Fruit fly (Drosophila melanogaster) whole organism, pupa: ENCODE results near the gene RpS28a.

Experiments used
- CG13204 ChIP-seq: fragments of 200-800 bp; sonication (Bioruptor generic); optimal IDR thresholded peaks from 2 replicates; lab custom pipeline; 2018; ENCODE audit warnings: missing biosample characterization, mild to moderate bottlenecking, missing genetic modification characterization, moderate library complexity
- CG14655 ChIP-seq: fragments of 200-800 bp; sonication (Bioruptor generic); optimal IDR thresholded peaks from 3 replicates; lab custom pipeline; 2017; ENCODE audit warnings: mild to moderate bottlenecking, missing biosample characterization, missing genetic modification reagents, missing genetic modification characterization
- CG15710 ChIP-seq: fragments of 200-800 bp; sonication (Bioruptor generic); optimal IDR thresholded peaks from 2 replicates; lab custom pipeline; 2018; ENCODE audit warnings: missing biosample characterization, mild to moderate bottlenecking, missing genetic modification characterization, moderate library complexity
- CG4496 ChIP-seq: fragments of 200-800 bp; sonication (Bioruptor generic); IDR thresholded peaks from 3 replicates; pipeline ENCODE4 v1.3.6; 2022; ENCODE audit warnings: missing biosample characterization, missing genetic modification characterization
- CG8159 ChIP-seq: fragments of 200-800 bp; sonication (Bioruptor generic); optimal IDR thresholded peaks from 3 replicates; lab custom pipeline; 2018; ENCODE audit warnings: missing biosample characterization, mild to moderate bottlenecking, missing genetic modification characterization, moderate library complexity
- CG9948 ChIP-seq: fragments of 200-800 bp; sonication (Bioruptor generic); optimal IDR thresholded peaks from 2 replicates; lab custom pipeline; 2018; ENCODE audit warnings: missing biosample characterization, mild to moderate bottlenecking, missing genetic modification characterization, moderate library complexity
- D1 ChIP-seq: fragments of 200-800 bp; sonication (Bioruptor generic); optimal IDR thresholded peaks from 2 replicates; lab custom pipeline; 2018; ENCODE audit warnings: missing biosample characterization, mild to moderate bottlenecking, missing genetic modification characterization, moderate library complexity
- EcR ChIP-seq: fragments of 200-800 bp; sonication (Bioruptor generic); optimal IDR thresholded peaks from 3 replicates; lab custom pipeline; 2019; ENCODE audit warnings: missing biosample characterization, missing genetic modification characterization, mild to moderate bottlenecking, moderate library complexity, missing genetic modification reagents
- Ets98B ChIP-seq: fragments of 200-800 bp; sonication (Bioruptor generic); IDR thresholded peaks from 2 replicates; pipeline ENCODE4 v1.3.6; 2022; ENCODE audit warnings: missing biosample characterization, missing genetic modification characterization
- Pif1B ChIP-seq: fragments of 200-800 bp; sonication (Bioruptor generic); optimal IDR thresholded peaks from 3 replicates; lab custom pipeline; 2016; ENCODE audit warnings: missing biosample characterization, missing genetic modification characterization
- Snoo ChIP-seq: fragments of 200-800 bp; sonication (Bioruptor generic); optimal IDR thresholded peaks from 3 replicates; lab custom pipeline; 2017; ENCODE audit warnings: missing biosample characterization, mild to moderate bottlenecking, missing genetic modification characterization, inconsistent platforms
- gl ChIP-seq: fragments of 200-800 bp; sonication (Bioruptor generic); optimal IDR thresholded peaks from 2 replicates; lab custom pipeline; 2018; ENCODE audit warnings: missing biosample characterization, mild to moderate bottlenecking, missing genetic modification characterization
- rn ChIP-seq: fragments of 200-800 bp; sonication (Bioruptor generic); IDR thresholded peaks from 2 replicates; pipeline ENCODE4 v1.3.6; 2022; ENCODE audit warnings: missing biosample characterization, missing genetic modification characterization

DNA sequence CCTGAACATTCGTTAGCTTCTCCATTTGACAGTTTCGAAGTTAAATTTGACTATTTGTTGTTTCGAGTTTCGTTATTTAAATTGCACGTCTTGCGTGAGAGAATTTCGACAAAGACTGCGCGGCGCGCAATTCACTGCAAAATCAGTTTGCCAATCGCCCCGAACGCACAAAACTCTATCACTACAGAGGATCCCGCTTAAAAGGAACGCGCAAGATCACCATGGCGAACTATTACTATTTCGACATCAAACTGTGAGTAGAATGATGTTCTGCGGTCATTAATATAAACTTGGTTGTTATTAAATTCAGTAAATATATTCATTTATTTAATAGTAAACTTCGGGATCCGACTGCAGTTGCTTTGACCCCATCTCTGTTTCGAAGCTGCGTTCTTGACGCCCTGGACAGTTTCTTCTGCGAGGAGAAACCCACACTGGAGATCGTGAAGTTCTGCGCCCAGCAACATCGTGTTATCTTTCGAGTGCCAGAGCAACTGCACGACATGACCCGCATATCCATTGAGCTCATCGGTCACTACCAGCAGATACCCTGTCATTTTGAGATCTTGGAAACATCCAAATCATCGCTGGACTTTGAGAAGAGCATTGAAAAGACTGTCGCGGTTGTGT is 33.6 kb upstream of the RpS28a start, which contains the start of the genes Rpp14b and spn-A:
- peak; percentile 39; the same call in 1 of the 2 replicates for TF ChIP-seq Ets98B
- no peak for TF ChIP-seq CG8159 (tag; lab: Kevin White, UChicago)
- no peak for TF ChIP-seq CG4496 (GFP tag; lab: Robert Waterston, UW)
- no peak for TF ChIP-seq rn (GFP tag; lab: Robert Waterston, UW)
- TF ChIP-seq CG14655 (GFP tag; lab: Kevin White, UChicago) = no peak
- TF ChIP-seq EcR (GFP tag; lab: Kevin White, UChicago) = no peak
- no peak for TF ChIP-seq D1 (tag; lab: Kevin White, UChicago)
- TF ChIP-seq CG13204 = no peak
- peak; percentile 15 for TF ChIP-seq Snoo
- no peak for TF ChIP-seq gl (tag; lab: Kevin White, UChicago)
- TF ChIP-seq CG15710 (tag; lab: Kevin White, UChicago) = peak; percentile 43
- TF ChIP-seq Pif1B (GFP tag; lab: Kevin White, UChicago) = no peak
- no peak for TF ChIP-seq CG9948 (tag; lab: Kevin White, UChicago)
